Fruit fly (Drosophila melanogaster) whole organism, prepupa: Measurements from ENCODE around the gene CG12003.
A peak's percentile ranks its signal among the peaks of the same experiment; 100 is the strongest.

Experiments used
- Blimp-1 ChIP-seq: fragments of 200-800 bp; sonication (Bioruptor generic); optimal IDR thresholded peaks from 3 replicates; lab custom pipeline; 2017; ENCODE audit warnings: missing biosample characterization, missing genetic modification characterization, mild to moderate bottlenecking, moderate library complexity, missing genetic modification reagents
- CG10631 ChIP-seq: fragments of 200-800 bp; sonication (Bioruptor generic); optimal IDR thresholded peaks from 2 replicates; lab custom pipeline; 2016; ENCODE audit warnings: missing biosample characterization, missing genetic modification characterization
- CG10669 ChIP-seq: fragments of 200-800 bp; sonication (Bioruptor generic); optimal IDR thresholded peaks from 3 replicates; lab custom pipeline; 2018; ENCODE audit warnings: missing biosample characterization, mild to moderate bottlenecking, missing genetic modification characterization, moderate library complexity
- CG11294 ChIP-seq: fragments of 200-800 bp; sonication (Bioruptor generic); IDR thresholded peaks from 2 replicates; pipeline ENCODE4 v1.3.6; 2022; ENCODE audit warnings: missing biosample characterization, missing genetic modification characterization
- CG11762 ChIP-seq: fragments of 200-800 bp; sonication (Bioruptor generic); optimal IDR thresholded peaks from 3 replicates; lab custom pipeline; 2016; ENCODE audit warnings: missing biosample characterization, missing genetic modification characterization; ENCODE audit not compliant: insufficient read depth
- CG11902 ChIP-seq: fragments of 200-800 bp; sonication (Bioruptor generic); optimal IDR thresholded peaks from 3 replicates; lab custom pipeline; 2016; ENCODE audit warnings: missing biosample characterization, missing genetic modification characterization
- CG15336 ChIP-seq: fragments of 200-800 bp; sonication (Bioruptor generic); IDR thresholded peaks from 2 replicates; pipeline ENCODE4 v1.3.6; 2022; ENCODE audit warnings: missing biosample characterization, missing genetic modification characterization
- CG1621 ChIP-seq: fragments of 200-800 bp; sonication (Bioruptor generic); optimal IDR thresholded peaks from 3 replicates; lab custom pipeline; 2018; ENCODE audit warnings: missing biosample characterization, mild to moderate bottlenecking, missing genetic modification characterization
- CG16779 ChIP-seq: fragments of 200-800 bp; sonication (Bioruptor generic); optimal IDR thresholded peaks from 3 replicates; lab custom pipeline; 2017; ENCODE audit warnings: missing biosample characterization, mild to moderate bottlenecking, missing genetic modification characterization
- CG3032 ChIP-seq: fragments of 200-800 bp; optimal IDR thresholded peaks from 2 replicates; lab custom pipeline; 2019; ENCODE audit warnings: missing biosample characterization, mild to moderate bottlenecking, missing genetic modification characterization, moderate library complexity
- CG32006 ChIP-seq: fragments of 200-800 bp; sonication (Bioruptor generic); optimal IDR thresholded peaks from 3 replicates; lab custom pipeline; 2017; ENCODE audit warnings: missing biosample characterization, mild to moderate bottlenecking, missing genetic modification characterization
- CG34406 ChIP-seq: fragments of 200-800 bp; sonication (Bioruptor generic); optimal IDR thresholded peaks from 3 replicates; lab custom pipeline; 2016; ENCODE audit warnings: missing biosample characterization, missing genetic modification characterization
- CG3919 ChIP-seq: fragments of 200-800 bp; sonication (Bioruptor generic); optimal IDR thresholded peaks from 3 replicates; lab custom pipeline; 2016; ENCODE audit warnings: missing biosample characterization, missing genetic modification characterization
- CG4318 ChIP-seq: fragments of 200-800 bp; sonication (Bioruptor generic); optimal IDR thresholded peaks from 3 replicates; lab custom pipeline; 2017; ENCODE audit warnings: missing biosample characterization, mild to moderate bottlenecking, missing genetic modification characterization
- CG6163 ChIP-seq: fragments of 200-800 bp; sonication (Bioruptor generic); IDR thresholded peaks from 3 replicates; pipeline ENCODE4 v1.3.6; 2022; ENCODE audit warnings: missing biosample characterization, missing genetic modification characterization
- CG6792 ChIP-seq: fragments of 200-800 bp; sonication (Bioruptor generic); optimal IDR thresholded peaks from 3 replicates; lab custom pipeline; 2016; ENCODE audit warnings: missing biosample characterization, missing genetic modification characterization
- CG6854 ChIP-seq: fragments of 200-800 bp; sonication (Bioruptor generic); optimal IDR thresholded peaks from 2 replicates; lab custom pipeline; 2017; ENCODE audit warnings: missing biosample characterization, mild to moderate bottlenecking, missing genetic modification characterization
- CG8119 ChIP-seq: fragments of 200-800 bp; sonication (Bioruptor generic); IDR thresholded peaks from 3 replicates; pipeline ENCODE4 v1.3.6; 2022; ENCODE audit warnings: missing biosample characterization, missing genetic modification characterization
- CG8319 ChIP-seq: fragments of 200-800 bp; sonication (Bioruptor generic); optimal IDR thresholded peaks from 3 replicates; lab custom pipeline; 2016; ENCODE audit warnings: missing biosample characterization, missing genetic modification characterization
- Eip78C ChIP-seq: fragments of 200-800 bp; sonication (Bioruptor generic); peaks from one replicate; lab custom pipeline; 2016; ENCODE audit warnings: missing biosample characterization, missing genetic modification characterization
- Eip93F ChIP-seq: fragments of 200-800 bp; sonication (Bioruptor generic); optimal IDR thresholded peaks from 2 replicates; lab custom pipeline; 2016; ENCODE audit warnings: missing biosample characterization, mild to moderate bottlenecking, missing genetic modification characterization
- Ets21C ChIP-seq: fragments of 200-800 bp; sonication (Bioruptor generic); optimal IDR thresholded peaks from 3 replicates; lab custom pipeline; 2016; ENCODE audit warnings: missing biosample characterization, missing genetic modification characterization
- Ets96B ChIP-seq: fragments of 200-800 bp; optimal IDR thresholded peaks from 2 replicates; lab custom pipeline; 2019; ENCODE audit warnings: missing biosample characterization, mild to moderate bottlenecking, missing genetic modification characterization, moderate library complexity
- Gug ChIP-seq: fragments of 200-800 bp; sonication (Bioruptor generic); IDR thresholded peaks from 2 replicates; pipeline ENCODE4 v1.3.6; 2022; ENCODE audit warnings: missing biosample characterization, missing genetic modification characterization
- Hr38 ChIP-seq: sonication (Bioruptor generic); optimal IDR thresholded peaks from 2 replicates; lab custom pipeline; 2016; ENCODE audit warnings: missing biosample characterization, missing genetic modification characterization
- Hr39 ChIP-seq: fragments of 200-800 bp; sonication (Bioruptor generic); optimal IDR thresholded peaks from 2 replicates; lab custom pipeline; 2016; ENCODE audit warnings: missing biosample characterization, missing genetic modification characterization
- Hr4 ChIP-seq: fragments of 200-800 bp; sonication (Bioruptor generic); optimal IDR thresholded peaks from 3 replicates; lab custom pipeline; 2016; ENCODE audit warnings: missing biosample characterization, missing genetic modification characterization
- Lpt ChIP-seq: fragments of 200-800 bp; sonication (Bioruptor generic); optimal IDR thresholded peaks from 3 replicates; lab custom pipeline; 2016; ENCODE audit warnings: missing biosample characterization, missing genetic modification characterization
- Met ChIP-seq: fragments of 200-800 bp; sonication (Bioruptor generic); optimal IDR thresholded peaks from 3 replicates; lab custom pipeline; 2016; ENCODE audit warnings: missing biosample characterization, missing genetic modification characterization
- OdsH ChIP-seq: fragments of 200-800 bp; sonication (Bioruptor generic); optimal IDR thresholded peaks from 3 replicates; lab custom pipeline; 2016; ENCODE audit warnings: missing biosample characterization, missing genetic modification characterization
- Sox102F ChIP-seq: fragments of 200-800 bp; sonication (Bioruptor generic); optimal IDR thresholded peaks from 2 replicates; lab custom pipeline; 2016; ENCODE audit warnings: missing biosample characterization, mild to moderate bottlenecking, missing genetic modification characterization
- Sox14 ChIP-seq: fragments of 200-800 bp; sonication (Bioruptor generic); optimal IDR thresholded peaks from 3 replicates; lab custom pipeline; 2016; ENCODE audit warnings: missing biosample characterization, missing genetic modification characterization
- Sox15 ChIP-seq: fragments of 200-800 bp; sonication (Bioruptor generic); optimal IDR thresholded peaks from 3 replicates; lab custom pipeline; 2016; ENCODE audit warnings: missing biosample characterization, missing genetic modification characterization
- achi ChIP-seq: fragments of 200-800 bp; sonication (Bioruptor generic); optimal IDR thresholded peaks from 3 replicates; lab custom pipeline; 2016; ENCODE audit warnings: missing biosample characterization, missing genetic modification characterization
- acj6 ChIP-seq: fragments of 200-800 bp; sonication (Bioruptor generic); optimal IDR thresholded peaks from 3 replicates; lab custom pipeline; 2016; ENCODE audit warnings: missing biosample characterization, missing genetic modification characterization
- cyc ChIP-seq: fragments of 200-800 bp; sonication (Bioruptor generic); optimal IDR thresholded peaks from 3 replicates; lab custom pipeline; 2016; ENCODE audit warnings: missing biosample characterization, missing genetic modification characterization
- dsx ChIP-seq: fragments of 200-800 bp; optimal IDR thresholded peaks from 3 replicates; lab custom pipeline; 2019; ENCODE audit warnings: missing biosample characterization, mild to moderate bottlenecking, missing genetic modification characterization, moderate library complexity; ENCODE audit not compliant: poor library complexity, severe bottlenecking
- eg ChIP-seq: fragments of 200-800 bp; sonication (Bioruptor generic); IDR thresholded peaks from 3 replicates; pipeline ENCODE4 v1.3.6; 2022; ENCODE audit warnings: missing biosample characterization, missing genetic modification characterization
- esn ChIP-seq: fragments of 200-800 bp; sonication (Bioruptor generic); optimal IDR thresholded peaks from 2 replicates; lab custom pipeline; 2016; ENCODE audit warnings: missing biosample characterization, mild to moderate bottlenecking, missing genetic modification characterization, moderate library complexity
- fd59A ChIP-seq: fragments of 200-800 bp; sonication (Bioruptor generic); optimal IDR thresholded peaks from 2 replicates; lab custom pipeline; 2017; ENCODE audit warnings: missing biosample characterization, mild to moderate bottlenecking, missing genetic modification characterization, missing genetic modification reagents
- fkh ChIP-seq: fragments of 200-800 bp; sonication (Bioruptor generic); optimal IDR thresholded peaks from 3 replicates; lab custom pipeline; 2017; ENCODE audit warnings: missing biosample characterization, mild to moderate bottlenecking, missing genetic modification characterization, moderate library complexity
- lz ChIP-seq: fragments of 200-800 bp; sonication (Bioruptor generic); optimal IDR thresholded peaks from 3 replicates; lab custom pipeline; 2016; ENCODE audit warnings: missing biosample characterization, missing genetic modification characterization
- net ChIP-seq: fragments of 200-800 bp; sonication (Bioruptor generic); optimal IDR thresholded peaks from 3 replicates; lab custom pipeline; 2016; ENCODE audit warnings: missing biosample characterization, missing genetic modification characterization
- salr ChIP-seq, 2 experiments: fragments of 200-800 bp; sonication (Bioruptor generic); optimal IDR thresholded peaks; 3 replicates each; lab custom pipeline; 2016 to 2018; ENCODE audit warnings: missing biosample characterization in 2 of 2, missing genetic modification characterization in 2 of 2, mild to moderate bottlenecking in 1 of 2
- spab ChIP-seq: fragments of 200-800 bp; sonication (Bioruptor generic); optimal IDR thresholded peaks from 2 replicates; lab custom pipeline; 2017; ENCODE audit warnings: missing biosample characterization, mild to moderate bottlenecking, missing genetic modification characterization, missing genetic modification reagents
- ss ChIP-seq, 2 experiments: fragments of 200-800 bp; sonication (Bioruptor generic); optimal IDR thresholded peaks; 2 replicates in 1 of 2; 3 replicates in 1 of 2; lab custom pipeline; 2017 to 2018; ENCODE audit warnings: mild to moderate bottlenecking in 2 of 2, missing biosample characterization in 2 of 2, missing genetic modification characterization in 2 of 2, moderate library complexity in 1 of 2
- topi ChIP-seq: fragments of 200-800 bp; sonication (Bioruptor generic); optimal IDR thresholded peaks from 3 replicates; lab custom pipeline; 2016; ENCODE audit warnings: missing biosample characterization, missing genetic modification characterization

Gene CG12003

DNA sequence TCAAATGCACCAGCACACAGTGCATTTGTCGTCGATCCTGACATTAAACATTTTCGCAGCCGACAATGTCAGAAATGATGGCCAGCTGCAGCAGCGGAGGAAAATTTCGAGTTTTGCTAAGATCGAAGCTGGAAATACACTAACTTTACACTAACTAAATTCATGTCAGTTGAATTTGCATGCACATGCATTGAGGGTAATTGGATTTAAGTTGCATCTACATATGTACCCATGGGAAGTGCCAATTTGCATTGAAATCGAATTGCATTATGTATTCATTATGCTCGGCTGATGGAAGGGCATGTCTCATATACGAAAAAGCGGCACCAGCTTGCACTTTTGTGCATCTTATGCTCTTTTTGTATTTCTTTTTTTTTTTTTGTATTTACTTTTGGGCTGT, 19.6 kb downstream of the CG12003 start (continued):
- TF ChIP-seq CG4318 (GFP tag; lab: Kevin White, UChicago) (peak; percentile 60), eg (GFP tag; lab: Robert Waterston, UW) (peak; percentile 96), Eip78C (GFP tag; lab: Kevin White, UChicago) (peak; percentile 97), Lpt (GFP tag; lab: Kevin White, UChicago) (peak; percentile 73), Hr4 (GFP tag; lab: Kevin White, UChicago) (peak; percentile 82), CG10631 (peak; percentile 69), acj6 (peak; percentile 76), ss (GFP tag; optimal IDR thresholded peaks at IDR 0.05; lab: Kevin White, UChicago) (peak; percentile 46 to 67), dsx (GFP tag; lab: Kevin White, UChicago) (peak; percentile 76), CG15336 (peak; percentile 94), Gug (GFP tag; lab: Robert Waterston, UW) (peak; percentile 96), CG34406 (GFP tag; lab: Kevin White, UChicago) (peak; percentile 67)

DNA sequence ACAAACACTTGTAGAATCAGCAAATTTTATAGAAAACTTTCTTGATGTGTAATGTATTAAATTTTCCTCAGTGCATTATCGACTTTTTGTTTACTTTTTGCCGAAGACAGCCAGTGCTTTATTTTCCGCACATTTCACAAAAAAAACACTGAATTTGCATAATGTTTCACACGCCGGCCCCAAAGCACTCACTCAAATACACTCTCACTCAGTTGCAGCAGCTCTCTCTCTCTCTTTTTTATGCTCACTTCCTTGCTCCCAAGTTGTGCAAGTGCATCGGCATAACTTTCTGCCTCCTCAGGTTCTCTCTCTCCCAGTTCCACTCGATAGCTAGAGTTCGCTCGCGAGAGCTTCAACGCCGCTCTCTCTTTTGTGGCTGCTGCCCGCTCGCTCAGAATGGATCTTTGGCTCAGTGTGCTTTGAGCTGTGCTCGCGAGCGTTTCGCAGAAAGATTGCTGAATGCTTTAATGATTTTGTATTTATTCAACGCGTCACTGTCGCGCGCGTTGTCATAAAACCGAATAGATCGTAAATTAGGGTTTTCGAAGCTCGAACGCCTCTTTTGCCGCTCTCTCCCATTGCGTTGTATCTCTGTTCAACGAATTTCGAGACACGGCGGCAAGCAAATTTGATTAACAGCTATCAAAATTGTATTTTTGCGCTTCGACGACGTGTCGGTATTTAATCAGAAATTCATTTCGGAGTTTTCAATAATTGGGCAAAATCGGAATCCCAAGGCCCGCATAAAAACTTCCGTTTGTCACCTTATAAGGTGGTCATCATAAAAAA, 21.3 kb downstream of the CG12003 start:
- no peak for TF ChIP-seq acj6
- TF ChIP-seq Sox14 (GFP tag; lab: Kevin White, UChicago), result no peak
- no peak for TF ChIP-seq lz (GFP tag; lab: Kevin White, UChicago)
- no peak for TF ChIP-seq CG32006 (GFP tag; lab: Kevin White, UChicago)
- no peak for TF ChIP-seq CG11902
- peak; percentile 8 for TF ChIP-seq esn (GFP tag; lab: Kevin White, UChicago)
- no peak for TF ChIP-seq CG34406 (GFP tag; lab: Kevin White, UChicago)
- TF ChIP-seq CG4318 (GFP tag; lab: Kevin White, UChicago), result no peak
- TF ChIP-seq Ets21C (GFP tag; lab: Kevin White, UChicago), result no peak
- TF ChIP-seq CG10669 (GFP tag; lab: Kevin White, UChicago), result peak; percentile 54
- peak; percentile 87 for TF ChIP-seq CG6163 (GFP tag; lab: Robert Waterston, UW)
- TF ChIP-seq spab (GFP tag; lab: Kevin White, UChicago), result peak; percentile 47
- peak; percentile 70 for TF ChIP-seq CG15336
- TF ChIP-seq fd59A (GFP tag; lab: Kevin White, UChicago), result no peak
- TF ChIP-seq CG1621, result no peak
- TF ChIP-seq CG11294 (GFP tag; lab: Robert Waterston, UW), result no peak; the same call in 1 of the 2 replicates
- no peak for TF ChIP-seq OdsH (GFP tag; lab: Kevin White, UChicago)
- peak; percentile 16 for TF ChIP-seq topi (GFP tag; lab: Kevin White, UChicago)
- TF ChIP-seq achi (GFP tag; lab: Kevin White, UChicago), result no peak
- TF ChIP-seq Met (GFP tag; lab: Kevin White, UChicago), result peak; percentile 9
- TF ChIP-seq Hr4 (GFP tag; lab: Kevin White, UChicago), result no peak
- no peak for TF ChIP-seq Blimp-1 (GFP tag; lab: Kevin White, UChicago)
- TF ChIP-seq CG16779 (tag; lab: Kevin White, UChicago), result peak; percentile 77
- no peak for TF ChIP-seq Hr39 (GFP tag; lab: Kevin White, UChicago)
- TF ChIP-seq CG6854 (GFP tag; lab: Kevin White, UChicago), result peak; percentile 81
- TF ChIP-seq Gug (GFP tag; lab: Robert Waterston, UW), result peak; percentile 38; the same call in 1 of the 2 replicates
- TF ChIP-seq CG8119 (GFP tag; lab: Robert Waterston, UW), result peak; percentile 80
- TF ChIP-seq dsx (GFP tag; lab: Kevin White, UChicago), result peak; percentile 66
- no peak for TF ChIP-seq CG10631
- TF ChIP-seq Eip93F, result no peak
- TF ChIP-seq Ets96B (tag; lab: Kevin White, UChicago), result peak; percentile 38
- no peak for TF ChIP-seq Hr38
- peak; percentile 87 for TF ChIP-seq eg (GFP tag; lab: Robert Waterston, UW)
- TF ChIP-seq fkh (GFP tag; lab: Kevin White, UChicago), result peak; percentile 73
- peak; percentile 52 for TF ChIP-seq Sox102F
- no peak for TF ChIP-seq salr (GFP tag; optimal IDR thresholded peaks at IDR 0.05; lab: Kevin White, UChicago)
- no peak for TF ChIP-seq cyc (GFP tag; lab: Kevin White, UChicago)
- TF ChIP-seq CG6792 (GFP tag; lab: Kevin White, UChicago), result no peak
- TF ChIP-seq net (GFP tag; lab: Kevin White, UChicago), result peak; percentile 5
- TF ChIP-seq CG8319 (GFP tag; lab: Kevin White, UChicago), result no peak
- no peak for TF ChIP-seq Sox15
- peak; percentile 38 for TF ChIP-seq CG3032 (tag; lab: Kevin White, UChicago)
- peak; percentile 48 for TF ChIP-seq CG11762 (GFP tag; lab: Kevin White, UChicago)
- peak; percentile 41 for TF ChIP-seq CG3919 (GFP tag; lab: Kevin White, UChicago)
